Worm (Caenorhabditis elegans): ENCODE measurements around the gene dcap-1.

dcap-1 gene

ce11 chrIV:1070383-1070782 lies 15.8 kb upstream of the dcap-1 start (continued):
- TF ChIP-seq skn-1 (tag; optimal IDR thresholded peaks at IDR 0.05) (peak; percentile 60), nhr-28 (tag; optimal IDR thresholded peaks at IDR 0.05) (no peak), unc-62 (GFP tag; optimal IDR thresholded peaks at IDR 0.05) (peak; percentile 39), ztf-4 (tag; optimal IDR thresholded peaks at IDR 0.05) (no peak), nhr-76 (tag; optimal IDR thresholded peaks at IDR 0.05) (no peak), egl-5 (tag; optimal IDR thresholded peaks at IDR 0.05) (peak; percentile 68), nfya-1 (tag; optimal IDR thresholded peaks at IDR 0.05; ENCODE audit: insufficient read depth) (peak; percentile 95), elt-1 (tag; optimal IDR thresholded peaks at IDR 0.05) (no peak), egl-27 (tag; optimal IDR thresholded peaks at IDR 0.05) (no peak), ceh-16 (tag; optimal IDR thresholded peaks at IDR 0.05) (no peak), elt-2 (tag; optimal IDR thresholded peaks at IDR 0.05) (peak; percentile 55), daf-12 (tag; optimal IDR thresholded peaks at IDR 0.05) (peak; percentile 31), lsy-12 (tag; optimal IDR thresholded peaks at IDR 0.05) (no peak), nhr-67 (tag; optimal IDR thresholded peaks at IDR 0.05) (no peak), snpc-4 (tag; optimal IDR thresholded peaks at IDR 0.05) (peak; percentile 49), ceh-9 (tag; optimal IDR thresholded peaks at IDR 0.05) (no peak), R02D3.7 (tag; optimal IDR thresholded peaks at IDR 0.05) (peak; percentile 78), aly-2 (tag; optimal IDR thresholded peaks at IDR 0.05) (no peak)

- no peak for TF ChIP-seq unc-39 (tag; optimal IDR thresholded peaks at IDR 0.05)
- peak; percentile 35 for TF ChIP-seq lin-39 (tag; optimal IDR thresholded peaks at IDR 0.05)
- peak; percentile 17 for TF ChIP-seq pha-4 (tag; optimal IDR thresholded peaks at IDR 0.05)
Observed at ce11 chrIV:1068730-1069244, 14.2 kb upstream of the dcap-1 start.

DNA sequence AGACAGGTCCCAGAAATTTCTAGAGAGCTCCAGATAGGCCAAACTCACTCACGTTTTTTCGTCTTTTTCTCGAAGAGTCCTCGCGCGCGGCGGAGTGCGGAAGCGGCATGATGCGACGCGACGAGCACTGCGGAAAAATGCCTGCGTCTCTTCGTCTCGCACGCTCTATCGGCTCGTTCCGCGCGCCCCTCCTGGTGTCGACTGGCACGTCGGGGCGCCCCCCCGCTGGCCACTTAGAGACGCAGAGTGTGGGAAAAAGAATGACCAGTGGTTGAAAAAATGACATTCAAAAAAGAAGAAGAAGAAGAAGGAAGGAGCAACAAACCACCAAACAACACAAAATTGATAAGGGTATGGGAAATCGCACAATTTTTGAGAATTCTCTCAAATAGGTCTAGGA lies 12.8 kb upstream of the dcap-1 start, which contains the start of gene znf-782:
Gene znf-782 (minus strand): TSS at position 96 of the 400 bp plus-strand sequence.
- TF ChIP-seq elt-2 (tag; optimal IDR thresholded peaks at IDR 0.05): peak; percentile 31
- TF ChIP-seq skn-1 (tag; optimal IDR thresholded peaks at IDR 0.05): peak; percentile 1
- TF ChIP-seq lin-15B (tag; optimal IDR thresholded peaks at IDR 0.05): peak; percentile 8
- TF ChIP-seq nhr-11 (tag; optimal IDR thresholded peaks at IDR 0.05): peak; percentile 11
- TF ChIP-seq nhr-25 (tag; optimal IDR thresholded peaks at IDR 0.05): no peak
- TF ChIP-seq nfya-1 (tag; optimal IDR thresholded peaks at IDR 0.05; ENCODE audit: insufficient read depth): peak; percentile 74
- TF ChIP-seq elt-3 (tag; optimal IDR thresholded peaks at IDR 0.05): no peak
- no peak for TF ChIP-seq ceh-16 (tag; optimal IDR thresholded peaks at IDR 0.05)
- TF ChIP-seq ceh-28 (tag; optimal IDR thresholded peaks at IDR 0.05): no peak
- TF ChIP-seq tbx-2 (tag; optimal IDR thresholded peaks at IDR 0.05): peak; percentile 19
- TF ChIP-seq nhr-23 (tag; optimal IDR thresholded peaks at IDR 0.05): no peak
- TF ChIP-seq zag-1 (tag; optimal IDR thresholded peaks at IDR 0.05): no peak
- TF ChIP-seq pha-4 (tag; optimal IDR thresholded peaks at IDR 0.05): peak; percentile 1
- peak; percentile 70 for TF ChIP-seq lin-39 (tag; optimal IDR thresholded peaks at IDR 0.05)
- TF ChIP-seq fkh-2 (tag; optimal IDR thresholded peaks at IDR 0.05): no peak
- no peak for TF ChIP-seq daf-12 (tag; optimal IDR thresholded peaks at IDR 0.05)
- peak; percentile 21 for TF ChIP-seq jun-1 (tag; optimal IDR thresholded peaks at IDR 0.05)
- peak; percentile 47 for TF ChIP-seq lsy-12 (tag; optimal IDR thresholded peaks at IDR 0.05)
- TF ChIP-seq hmg-11 (tag; optimal IDR thresholded peaks at IDR 0.05): peak; percentile 33
- TF ChIP-seq egl-5 (tag; optimal IDR thresholded peaks at IDR 0.05): peak; percentile 57
- TF ChIP-seq nhr-77 (tag; optimal IDR thresholded peaks at IDR 0.05): no peak
- no peak for TF ChIP-seq nhr-76 (tag; optimal IDR thresholded peaks at IDR 0.05)

DNA sequence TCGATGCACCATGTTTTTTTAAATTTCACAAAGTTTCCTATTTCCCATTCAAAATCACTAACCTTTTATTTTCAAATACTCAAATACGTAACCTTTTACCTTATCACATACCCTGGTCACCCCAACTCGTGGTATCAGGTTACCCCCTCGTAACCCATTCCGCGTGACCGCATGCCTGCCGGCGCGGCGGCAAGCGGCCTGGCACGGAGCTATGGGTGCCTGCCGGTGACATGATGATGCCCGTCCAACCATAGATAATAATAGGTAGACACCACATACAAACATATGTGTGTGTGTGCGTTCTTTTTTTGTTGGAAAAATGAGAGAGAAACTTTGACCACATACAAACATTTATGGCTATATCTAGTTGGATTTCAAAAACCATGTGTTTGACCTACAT lies 11.0 kb upstream of the dcap-1 start:
- TF ChIP-seq pha-4 (tag; optimal IDR thresholded peaks at IDR 0.05) (peak; percentile 38), mml-1 (tag; optimal IDR thresholded peaks at IDR 0.05) (no peak), lsy-12 (tag; optimal IDR thresholded peaks at IDR 0.05) (no peak), nhr-77 (tag; optimal IDR thresholded peaks at IDR 0.05) (no peak), nhr-67 (tag; optimal IDR thresholded peaks at IDR 0.05) (no peak), daf-12 (tag; optimal IDR thresholded peaks at IDR 0.05) (no peak), nfya-1 (tag; optimal IDR thresholded peaks at IDR 0.05; ENCODE audit: insufficient read depth) (no peak), fos-1 (tag; optimal IDR thresholded peaks at IDR 0.05) (peak; percentile 22), ztf-11 (tag; optimal IDR thresholded peaks at IDR 0.05) (no peak), elt-3 (tag; optimal IDR thresholded peaks at IDR 0.05) (no peak), zag-1 (tag; optimal IDR thresholded peaks at IDR 0.05) (no peak), ceh-82 (tag; optimal IDR thresholded peaks at IDR 0.05) (no peak), sea-2 (GFP tag; optimal IDR thresholded peaks at IDR 0.05) (no peak), skn-1 (tag; optimal IDR thresholded peaks at IDR 0.05) (no peak), lin-39 (tag; optimal IDR thresholded peaks at IDR 0.05) (peak; percentile 3), nhr-43 (tag; optimal IDR thresholded peaks at IDR 0.05; ENCODE audit: poor library complexity, severe bottlenecking) (no peak), ama-1 (optimal IDR thresholded peaks at IDR 0.05) (no peak), nhr-25 (tag; optimal IDR thresholded peaks at IDR 0.05) (no peak), ZK546.5 (tag; optimal IDR thresholded peaks at IDR 0.05) (no peak), egl-5 (tag; optimal IDR thresholded peaks at IDR 0.05) (no peak)

Data from whole organism, L3 larva.